Worm (Caenorhabditis elegans) whole organism, L1 larva: ENCODE measurements around the gene C28A5.6.

ENCODE experiments used
- C16A3.4 ChIP-seq: fragments of 150-350 bp; optimal IDR thresholded peaks from 2 replicates; lab custom pipeline; 2014; ENCODE audit warnings: missing biosample characterization, missing genetic modification characterization
- C34B4.2 ChIP-seq: sonication (generic microtip); optimal IDR thresholded peaks from 2 replicates; lab custom pipeline; 2017; ENCODE audit warnings: mild to moderate bottlenecking, missing genetic modification characterization, missing compliant biosample characterization
- F16B12.6 ChIP-seq: fragments of 150-350 bp; optimal IDR thresholded peaks from 2 replicates; lab custom pipeline; 2014; ENCODE audit warnings: missing biosample characterization, missing genetic modification characterization
- alr-1 ChIP-seq: fragments of 200-800 bp; sonication (Bioruptor generic); optimal IDR thresholded peaks from 2 replicates; lab custom pipeline; 2018; ENCODE audit warnings: borderline replicate concordance, mild to moderate bottlenecking, missing genetic modification characterization, missing compliant biosample characterization
- blmp-1 ChIP-seq: fragments of 150-350 bp; optimal IDR thresholded peaks from 2 replicates; lab custom pipeline; 2014; ENCODE audit warnings: missing biosample characterization, missing genetic modification characterization
- ceh-82 ChIP-seq, 3 experiments: fragments of 150-350 bp in 1 of 3; sonication (generic microtip) in 2 of 3; optimal IDR thresholded peaks; 2 replicates each; lab custom pipeline; 2014 to 2017; ENCODE audit warnings: missing biosample characterization in 3 of 3, missing genetic modification characterization in 3 of 3
- ceh-90 ChIP-seq: sonication (generic microtip); optimal IDR thresholded peaks from 2 replicates; lab custom pipeline; 2016; ENCODE audit warnings: missing genetic modification characterization, missing compliant biosample characterization
- dpl-1 ChIP-seq, 3 experiments: fragments of 150-350 bp in 2 of 3; sonication (generic microtip) in 1 of 3; optimal IDR thresholded peaks; 2 replicates each; lab custom pipeline; 2014 to 2017; ENCODE audit warnings: missing biosample characterization in 3 of 3, missing genetic modification characterization in 3 of 3, missing genetic modification reagents in 3 of 3
- dsc-1 ChIP-seq: sonication (generic microtip); optimal IDR thresholded peaks from 2 replicates; lab custom pipeline; 2016; ENCODE audit warnings: mild to moderate bottlenecking, missing genetic modification characterization, missing compliant biosample characterization
- efl-1 ChIP-seq, 4 experiments: fragments of 150-350 bp; optimal IDR thresholded peaks in 3 of 4; peaks in 1 of 4; 1 replicate in 1 of 4; 2 replicates in 3 of 4; lab custom pipeline; 2014; ENCODE audit warnings: missing biosample characterization in 2 of 4, missing genetic modification characterization in 2 of 4, missing genetic modification reagents in 2 of 4
- efl-3 ChIP-seq: fragments of 200-800 bp; sonication (Bioruptor generic); optimal IDR thresholded peaks from 2 replicates; lab custom pipeline; 2018; ENCODE audit warnings: mild to moderate bottlenecking, missing genetic modification characterization, missing compliant biosample characterization
- egl-27 ChIP-seq, 2 experiments: fragments of 150-350 bp in 1 of 2; sonication (generic microtip); optimal IDR thresholded peaks; 3 replicates each; lab custom pipeline; 2017 to 2018; ENCODE audit warnings: missing biosample characterization in 2 of 2, missing genetic modification characterization in 2 of 2, missing genetic modification reagents in 2 of 2
- elt-2 ChIP-seq: sonication (generic microtip); optimal IDR thresholded peaks from 2 replicates; lab custom pipeline; 2016; ENCODE audit warnings: missing genetic modification characterization, mild to moderate bottlenecking, inconsistent platforms, missing compliant biosample characterization, missing genetic modification reagents
- elt-3 ChIP-seq, 6 experiments: fragments of 150-350 bp in 1 of 6; sonication (generic microtip); optimal IDR thresholded peaks; 2 replicates each; lab custom pipeline; 2017 to 2018; ENCODE audit warnings: missing biosample characterization in 6 of 6, missing genetic modification characterization in 6 of 6, inconsistent platforms in 1 of 6
- fkh-10 ChIP-seq: sonication (generic microtip); optimal IDR thresholded peaks from 2 replicates; lab custom pipeline; 2017; ENCODE audit warnings: missing biosample characterization, missing genetic modification reagents, missing genetic modification characterization
- fos-1 ChIP-seq: fragments of 150-350 bp; optimal IDR thresholded peaks from 2 replicates; lab custom pipeline; 2014; ENCODE audit warnings: missing biosample characterization, missing genetic modification characterization
- irx-1 ChIP-seq: sonication (generic microtip); optimal IDR thresholded peaks from 2 replicates; lab custom pipeline; 2016; ENCODE audit warnings: missing genetic modification characterization, missing compliant biosample characterization
- isw-1 ChIP-seq: fragments of 200-800 bp; sonication (Bioruptor generic); IDR thresholded peaks from 2 replicates; pipeline ENCODE4 v1.3.6; 2022; ENCODE audit warnings: missing genetic modification characterization, missing compliant biosample characterization
- jun-1 ChIP-seq: fragments of 150-350 bp; optimal IDR thresholded peaks from 2 replicates; lab custom pipeline; 2014; ENCODE audit warnings: missing biosample characterization, missing genetic modification reagents, missing genetic modification characterization
- lin-14 ChIP-seq: fragments of 200-800 bp; sonication (Bioruptor generic); optimal IDR thresholded peaks from 2 replicates; lab custom pipeline; 2018; ENCODE audit warnings: mild to moderate bottlenecking, missing genetic modification characterization, moderate library complexity, missing compliant biosample characterization
- lin-35 ChIP-seq, 2 experiments: fragments of 150-350 bp; optimal IDR thresholded peaks; 2 replicates each; lab custom pipeline; 2014; ENCODE audit warnings: missing biosample characterization in 2 of 2, missing genetic modification characterization in 2 of 2, missing genetic modification reagents in 2 of 2
- lir-3 ChIP-seq: sonication (generic microtip); optimal IDR thresholded peaks from 2 replicates; lab custom pipeline; 2016; ENCODE audit warnings: mild to moderate bottlenecking, missing genetic modification characterization, moderate library complexity, missing compliant biosample characterization; ENCODE audit not compliant: poor library complexity
- lsy-2 ChIP-seq, 2 experiments: fragments of 150-350 bp; optimal IDR thresholded peaks; 2 replicates each; lab custom pipeline; 2014; ENCODE audit warnings: missing biosample characterization in 2 of 2, missing genetic modification characterization in 2 of 2
- mdl-1 ChIP-seq, 2 experiments: fragments of 150-350 bp; optimal IDR thresholded peaks; 2 replicates each; lab custom pipeline; 2014 to 2017; ENCODE audit warnings: missing biosample characterization in 2 of 2, missing genetic modification characterization in 2 of 2, inconsistent platforms in 1 of 2
- nhr-12 ChIP-seq: sonication (generic microtip); optimal IDR thresholded peaks from 2 replicates; lab custom pipeline; 2017; ENCODE audit warnings: missing biosample characterization, missing genetic modification characterization
- nhr-19 ChIP-seq: fragments of 200-800 bp; sonication (Bioruptor generic); conservative IDR thresholded peaks from 2 replicates; pipeline ENCODE4 v1.3.6; 2022; ENCODE audit warnings: missing genetic modification characterization, missing compliant biosample characterization
- nhr-20 ChIP-seq: sonication (generic microtip); optimal IDR thresholded peaks from 2 replicates; lab custom pipeline; 2016; ENCODE audit warnings: mild to moderate bottlenecking, missing genetic modification characterization, missing compliant biosample characterization
- nhr-47 ChIP-seq: sonication (generic microtip); optimal IDR thresholded peaks from 2 replicates; lab custom pipeline; 2016; ENCODE audit warnings: mild to moderate bottlenecking, missing genetic modification characterization, moderate library complexity, missing compliant biosample characterization
- nhr-71 ChIP-seq: sonication (generic microtip); optimal IDR thresholded peaks from 2 replicates; lab custom pipeline; 2016; ENCODE audit warnings: mild to moderate bottlenecking, missing genetic modification characterization, moderate library complexity, missing compliant biosample characterization
- nhr-85 ChIP-seq: sonication (generic microtip); peaks from one replicate; lab custom pipeline; 2016; ENCODE audit warnings: missing genetic modification characterization, inconsistent platforms, missing compliant biosample characterization
- nhr-90 ChIP-seq: sonication (generic microtip); optimal IDR thresholded peaks from 2 replicates; lab custom pipeline; 2016; ENCODE audit warnings: mild to moderate bottlenecking, missing genetic modification characterization, missing compliant biosample characterization; ENCODE audit not compliant: poor library complexity
- rnt-1 ChIP-seq: sonication (generic microtip); optimal IDR thresholded peaks from 2 replicates; lab custom pipeline; 2016; ENCODE audit warnings: mild to moderate bottlenecking, missing genetic modification characterization, moderate library complexity, missing compliant biosample characterization
- skn-1 ChIP-seq: fragments of 150-350 bp; optimal IDR thresholded peaks from 2 replicates; lab custom pipeline; 2014; ENCODE audit warnings: missing biosample characterization, missing genetic modification characterization
- snpc-4 ChIP-seq: fragments of 150-350 bp; optimal IDR thresholded peaks from 2 replicates; lab custom pipeline; 2014; ENCODE audit warnings: missing biosample characterization, missing genetic modification characterization
- snu-23 ChIP-seq: sonication (generic microtip); optimal IDR thresholded peaks from 2 replicates; lab custom pipeline; 2016; ENCODE audit warnings: missing genetic modification characterization, missing compliant biosample characterization
- swsn-7 ChIP-seq: sonication (generic microtip); optimal IDR thresholded peaks from 2 replicates; lab custom pipeline; 2016; ENCODE audit warnings: missing genetic modification characterization, missing compliant biosample characterization
- tbx-2 ChIP-seq: sonication (generic microtip); optimal IDR thresholded peaks from 2 replicates; lab custom pipeline; 2016; ENCODE audit warnings: missing genetic modification characterization, missing compliant biosample characterization
- tlp-1 ChIP-seq: fragments of 150-350 bp; optimal IDR thresholded peaks from 2 replicates; lab custom pipeline; 2014; ENCODE audit warnings: missing biosample characterization, missing genetic modification characterization
- unc-130 ChIP-seq: fragments of 150-350 bp; optimal IDR thresholded peaks from 2 replicates; lab custom pipeline; 2017; ENCODE audit warnings: missing biosample characterization, missing genetic modification characterization, inconsistent platforms
- unc-30 ChIP-seq: sonication (generic microtip); optimal IDR thresholded peaks from 2 replicates; lab custom pipeline; 2017; ENCODE audit warnings: missing biosample characterization, missing genetic modification characterization
- xbp-1 ChIP-seq: sonication (generic microtip); optimal IDR thresholded peaks from 2 replicates; lab custom pipeline; 2016; ENCODE audit warnings: missing genetic modification characterization, missing compliant biosample characterization
- ztf-4 ChIP-seq: fragments of 150-350 bp; optimal IDR thresholded peaks from 2 replicates; lab custom pipeline; 2014; ENCODE audit warnings: missing biosample characterization, missing genetic modification characterization

Gene C28A5.6

ce11 chrIII:4413099-4413498 is 16.2 kb downstream of the C28A5.6 start, which contains the start of gene mpc-1 (continued):
- TF ChIP-seq ztf-4 (no peak), alr-1 (tag; lab: Kevin White, UChicago) (no peak), lin-35 (GFP tag; optimal IDR thresholded peaks at IDR 0.05; lab: Kevin White, UChicago) (peak in 1 of 2 experiments; percentile 24), ceh-90 (no peak), fos-1 (no peak)

ce11 chrIII:4412108-4413009 is 16.9 kb downstream of the C28A5.6 start:
- TF ChIP-seq irx-1 (tag; lab: Kevin White, UChicago) (no peak), snpc-4 (tag; lab: Kevin White, UChicago) (peak; percentile 31), elt-2 (tag; lab: Kevin White, UChicago) (peak; percentile 20), nhr-20 (peak; percentile 83), C34B4.2 (tag; lab: Kevin White, UChicago) (no peak), fos-1 (no peak), lin-14 (peak; percentile 88), efl-1 (optimal IDR thresholded peaks at IDR 0.05; lab: Kevin White, UChicago) (peak; percentile 26 to 33), efl-1 (GFP tag; optimal IDR thresholded peaks at IDR 0.05 in 1 of 2; lab: Kevin White, UChicago) (peak in 1 of 2 experiments; percentile 28), ceh-82 (tag; optimal IDR thresholded peaks at IDR 0.05; lab: Kevin White, UChicago) (peak; percentile 2 to 35 (median 28)), rnt-1 (tag; lab: Kevin White, UChicago) (peak; percentile 48), jun-1 (no peak), dsc-1 (peak; percentile 64), nhr-85 (tag; lab: Kevin White, UChicago) (peak; percentile 80), dpl-1 (GFP tag; optimal IDR thresholded peaks at IDR 0.05; lab: Kevin White, UChicago) (peak; percentile 2 to 41 (median 4)), isw-1 (GFP tag; lab: Robert Waterston, UW) (no peak), xbp-1 (tag; lab: Kevin White, UChicago) (peak; percentile 29), nhr-47 (tag; lab: Kevin White, UChicago) (peak; percentile 60), nhr-71 (tag; lab: Kevin White, UChicago) (peak; percentile 92), elt-3 (tag; optimal IDR thresholded peaks at IDR 0.05; lab: Kevin White, UChicago) (no peak), tlp-1 (tag; lab: Kevin White, UChicago) (no peak), F16B12.6 (tag; lab: Kevin White, UChicago) (peak; percentile 19), nhr-19 (GFP tag; lab: Robert Waterston, UW) (peak; percentile 48), egl-27 (tag; optimal IDR thresholded peaks at IDR 0.05; lab: Kevin White, UChicago) (peak in 1 of 2 experiments; percentile 36), lsy-2 (tag; optimal IDR thresholded peaks at IDR 0.05; lab: Kevin White, UChicago) (peak; percentile 27 to 52), mdl-1 (tag; optimal IDR thresholded peaks at IDR 0.05; lab: Kevin White, UChicago) (peak in 1 of 2 experiments; percentile 43), nhr-12 (tag; lab: Kevin White, UChicago) (no peak), nhr-90 (peak; percentile 39), swsn-7 (peak; percentile 24), lir-3 (peak; percentile 5), fkh-10 (no peak), unc-30 (tag; lab: Kevin White, UChicago) (no peak), skn-1 (tag; lab: Kevin White, UChicago) (peak; percentile 10), lin-35 (GFP tag; optimal IDR thresholded peaks at IDR 0.05; lab: Kevin White, UChicago) (peak; percentile 6 to 41), tbx-2 (tag; lab: Kevin White, UChicago) (peak; percentile 42), snu-23 (GFP tag; lab: Kevin White, UChicago) (peak; percentile 78), efl-3 (GFP tag; lab: Kevin White, UChicago) (no peak), blmp-1 (tag; lab: Kevin White, UChicago) (peak; percentile 19), unc-130 (tag; lab: Kevin White, UChicago) (peak; percentile 3), C16A3.4 (peak; percentile 27), ztf-4 (peak; percentile 1)
